Fruit fly (Drosophila melanogaster): ENCODE measurements around the gene TwdlO.

DNA sequence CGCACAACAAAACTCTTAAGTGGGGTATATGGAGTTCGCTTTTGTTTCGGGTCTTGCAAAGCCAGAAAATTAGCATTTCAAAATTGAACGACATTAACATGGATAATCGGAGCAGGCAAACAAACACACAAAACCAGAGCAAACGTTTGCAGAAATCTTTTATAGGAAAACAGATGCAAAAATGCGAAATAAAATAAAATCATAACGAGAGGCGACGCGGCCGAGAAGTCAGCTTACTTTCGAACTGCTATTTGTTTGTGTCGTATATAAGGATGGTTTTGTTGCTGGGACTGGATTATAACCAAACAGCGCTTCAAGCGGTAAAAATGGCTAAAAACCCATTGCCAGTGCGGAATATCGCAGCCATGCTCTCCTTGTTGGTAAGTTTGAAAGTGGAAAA is 9.8 kb upstream of the TwdlO start, which contains the start of gene TwdlS:
- TF ChIP-seq CG11617 (GFP tag; optimal IDR thresholded peaks at IDR 0.05) (no peak), Mnt (GFP tag; optimal IDR thresholded peaks at IDR 0.05) (no peak), cnc (optimal IDR thresholded peaks at IDR 0.05) (no peak), Clk (GFP tag; optimal IDR thresholded peaks at IDR 0.05) (no peak), CG1620 (GFP tag; optimal IDR thresholded peaks at IDR 0.05) (no peak), kay (GFP tag; ENCODE audit: borderline replicate concordance) (no peak), CG14711 (tag; optimal IDR thresholded peaks at IDR 0.05) (no peak), CG33017 (tag; optimal IDR thresholded peaks at IDR 0.05) (no peak)

All from whole organism, adult.